Worm (Caenorhabditis elegans): Measurements from ENCODE around the gene T07G12.4.

ce11 chrIV:10567822-10568221, 29.3 kb upstream of the T07G12.4 start:
- TF ChIP-seq fos-1 (tag; optimal IDR thresholded peaks at IDR 0.05) (no peak), nhr-237 (tag; optimal IDR thresholded peaks at IDR 0.05) (no peak), nhr-77 (tag; optimal IDR thresholded peaks at IDR 0.05) (no peak), elt-3 (tag; optimal IDR thresholded peaks at IDR 0.05) (no peak), sptf-1 (tag; optimal IDR thresholded peaks at IDR 0.05) (no peak), lin-39 (tag; optimal IDR thresholded peaks at IDR 0.05) (no peak), fkh-10 (GFP tag; optimal IDR thresholded peaks at IDR 0.05) (no peak), nhr-11 (tag; optimal IDR thresholded peaks at IDR 0.05) (no peak), nhr-47 (tag; optimal IDR thresholded peaks at IDR 0.05) (no peak), hlh-17 (GFP tag; optimal IDR thresholded peaks at IDR 0.05; ENCODE audit: borderline replicate concordance) (no peak), elt-2 (tag; optimal IDR thresholded peaks at IDR 0.05) (no peak), lsy-2 (tag; optimal IDR thresholded peaks at IDR 0.05) (no peak), lin-35 (GFP tag; optimal IDR thresholded peaks at IDR 0.05) (no peak)

Measured in whole organism, L1 larva.